Worm (Caenorhabditis elegans): ENCODE measurements around the gene faah-5.

Gene faah-5

ce11 chrIII:11841728-11842127, 49.5 kb downstream of the faah-5 start:
- peak; percentile 68 for TF ChIP-seq set-16 (GFP tag; IDR thresholded peaks at IDR 0.05)
- TF ChIP-seq R02D3.7 (tag; optimal IDR thresholded peaks at IDR 0.05) = no peak

- no peak for TF ChIP-seq zip-11 (GFP tag; IDR thresholded peaks at IDR 0.05)
- peak; percentile 86 for TF ChIP-seq hlh-30 (tag; optimal IDR thresholded peaks at IDR 0.05; ENCODE audit: insufficient read depth)
- TF ChIP-seq madf-5 (GFP tag; IDR thresholded peaks at IDR 0.05) = no peak
- peak; percentile 33 for TF ChIP-seq lin-38 (GFP tag; IDR thresholded peaks at IDR 0.05)
- no peak for TF ChIP-seq nhr-28 (tag; optimal IDR thresholded peaks at IDR 0.05)
- TF ChIP-seq nhr-41 (GFP tag; IDR thresholded peaks at IDR 0.05) = no peak
- TF ChIP-seq php-3 (GFP tag; IDR thresholded peaks at IDR 0.05) = no peak
- no peak for TF ChIP-seq nhr-237 (tag; optimal IDR thresholded peaks at IDR 0.05)
- no peak for TF ChIP-seq mes-2 (tag; optimal IDR thresholded peaks at IDR 0.05; ENCODE audit: poor library complexity, severe bottlenecking)
- no peak for TF ChIP-seq mxl-2 (GFP tag; conservative IDR thresholded peaks at IDR 0.05)
- no peak for TF ChIP-seq Y105C5A.15 (GFP tag; IDR thresholded peaks at IDR 0.05)
- no peak for TF ChIP-seq arid-1 (GFP tag; conservative IDR thresholded peaks at IDR 0.05)
- peak in 1 of 2 experiments; percentile 44 for TF ChIP-seq mdl-1 (tag; optimal IDR thresholded peaks at IDR 0.05)
- no peak for TF ChIP-seq unc-130 (GFP tag; optimal IDR thresholded peaks at IDR 0.05)
- TF ChIP-seq tra-1 (GFP tag; IDR thresholded peaks at IDR 0.05) = no peak
- no peak for TF ChIP-seq daf-12 (tag; optimal IDR thresholded peaks at IDR 0.05)
Observed at ce11 chrIII:11836734-11837133, 54.5 kb downstream of the faah-5 start.

All from whole organism, L4 larva.